Worm (Caenorhabditis elegans): ENCODE data around the gene ZK1055.6.

ce11 chrV:6650508-6650907 lies 48.1 kb upstream of the ZK1055.6 start:
- TF ChIP-seq snpc-4 (tag; optimal IDR thresholded peaks at IDR 0.05) = no peak
- no peak for TF ChIP-seq zip-8 (tag; optimal IDR thresholded peaks at IDR 0.05)
- TF ChIP-seq mep-1 (tag; optimal IDR thresholded peaks at IDR 0.05) = no peak
- no peak for TF ChIP-seq elt-3 (tag; optimal IDR thresholded peaks at IDR 0.05)
- TF ChIP-seq hlh-1 (tag; optimal IDR thresholded peaks at IDR 0.05) = no peak
- no peak for TF ChIP-seq nhr-28 (tag; optimal IDR thresholded peaks at IDR 0.05)
- TF ChIP-seq nhr-237 (tag; optimal IDR thresholded peaks at IDR 0.05) = no peak
- TF ChIP-seq nhr-76 (tag; optimal IDR thresholded peaks at IDR 0.05) = no peak
- no peak for TF ChIP-seq lin-32 (GFP tag; optimal IDR thresholded peaks at IDR 0.05)
- no peak for TF ChIP-seq nhr-12 (tag; optimal IDR thresholded peaks at IDR 0.05)
- TF ChIP-seq lin-13 (tag; optimal IDR thresholded peaks at IDR 0.05) = no peak
- no peak for TF ChIP-seq pha-4 (tag; optimal IDR thresholded peaks at IDR 0.05)
- no peak for TF ChIP-seq lsy-2 (tag; optimal IDR thresholded peaks at IDR 0.05)
- TF ChIP-seq blmp-1 (tag; optimal IDR thresholded peaks at IDR 0.05) = no peak

All from whole organism, mixed stage, embryonic.